Worm (Caenorhabditis elegans): ENCODE data around the gene T05C12.15.

T05C12.15 gene

DNA sequence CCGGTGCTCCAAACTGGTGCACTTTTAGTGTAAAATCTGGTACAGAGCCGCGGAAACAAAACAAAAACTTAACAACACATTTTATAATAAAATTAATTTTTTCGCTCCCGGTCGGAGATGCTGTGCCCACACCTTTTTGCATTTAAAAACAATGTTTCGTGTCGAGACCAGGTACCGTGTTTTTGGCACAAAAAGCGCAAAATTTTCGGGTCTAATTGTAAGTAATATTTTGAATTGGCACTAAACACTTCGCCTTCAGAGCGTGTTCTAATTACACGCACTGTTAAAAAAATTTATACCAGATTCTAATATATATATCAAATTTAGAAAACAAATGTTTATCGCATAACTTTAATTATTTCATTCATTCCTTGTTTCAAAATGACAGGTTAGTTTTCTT lies 12.1 kb downstream of the T05C12.15 start, which contains the start of gene dylt-3:
Gene dylt-3 (plus strand): TSS at position 301 of the 400 bp plus-strand sequence.
- TF ChIP-seq ama-1 (optimal IDR thresholded peaks at IDR 0.05) (no peak), ttx-3 (tag; optimal IDR thresholded peaks at IDR 0.05) (no peak), lim-6 (tag; optimal IDR thresholded peaks at IDR 0.05) (no peak), pqm-1 (tag; optimal IDR thresholded peaks at IDR 0.05) (no peak), ceh-30 (tag; optimal IDR thresholded peaks at IDR 0.05) (no peak), hlh-30 (tag; optimal IDR thresholded peaks at IDR 0.05; ENCODE audit: insufficient read depth) (no peak), ahr-1 (tag; optimal IDR thresholded peaks at IDR 0.05) (no peak), C08G9.2 (tag; optimal IDR thresholded peaks at IDR 0.05) (no peak), K09A11.1 (tag; optimal IDR thresholded peaks at IDR 0.05; ENCODE audit: insufficient read depth) (no peak), pag-3 (tag; optimal IDR thresholded peaks at IDR 0.05; ENCODE audit: borderline replicate concordance) (no peak), pros-1 (tag; optimal IDR thresholded peaks at IDR 0.05) (no peak), dmd-4 (tag; optimal IDR thresholded peaks at IDR 0.05; ENCODE audit: borderline replicate concordance) (no peak), unc-55 (GFP tag; optimal IDR thresholded peaks at IDR 0.05) (no peak), sox-4 (tag; optimal IDR thresholded peaks at IDR 0.05) (no peak), ceh-45 (GFP tag; IDR thresholded peaks at IDR 0.05) (no peak), fkh-10 (GFP tag; optimal IDR thresholded peaks at IDR 0.05) (no peak), ceh-24 (tag; optimal IDR thresholded peaks at IDR 0.05) (no peak), pha-4 (tag; optimal IDR thresholded peaks at IDR 0.05) (no peak), hlh-13 (GFP tag; optimal IDR thresholded peaks at IDR 0.05) (no peak)

DNA sequence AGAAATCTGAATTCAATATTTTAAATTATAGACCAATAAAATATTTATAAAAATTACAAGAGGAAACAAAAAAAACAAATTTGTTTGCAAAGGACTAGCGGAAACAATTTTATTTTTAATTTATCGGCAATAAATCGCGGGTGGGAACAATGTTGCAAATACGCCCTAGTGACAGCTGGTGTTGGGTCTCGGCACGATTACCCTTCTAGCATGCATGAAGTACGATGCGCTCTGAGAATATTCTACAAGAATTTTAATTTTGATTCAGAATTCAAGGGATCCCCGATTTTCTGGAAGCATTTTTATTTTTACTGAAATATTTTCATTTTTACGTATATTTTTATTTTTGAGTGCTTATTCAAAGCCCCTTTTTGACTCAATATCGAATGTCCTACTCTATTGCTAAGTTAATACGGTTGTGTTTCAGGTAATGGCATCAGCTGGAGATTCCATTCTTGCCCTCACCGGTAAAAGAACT lies 15.7 kb downstream of the T05C12.15 start, which contains the start of the genes mig-5 and cct-1:
Gene mig-5 (minus strand): TSS at position 8 of the 478 bp plus-strand sequence.
Gene cct-1 (plus strand): TSS at position 428 of the 478 bp plus-strand sequence.
- TF ChIP-seq hlh-13 (GFP tag; optimal IDR thresholded peaks at IDR 0.05) (no peak), ceh-14 (tag; optimal IDR thresholded peaks at IDR 0.05) (peak; percentile 80), C08G9.2 (tag; optimal IDR thresholded peaks at IDR 0.05) (no peak), sox-2 (GFP tag; IDR thresholded peaks at IDR 0.05) (no peak), nfya-1 (tag; optimal IDR thresholded peaks at IDR 0.05) (peak; percentile 94), fkh-10 (GFP tag; optimal IDR thresholded peaks at IDR 0.05) (no peak), pha-2 (tag; optimal IDR thresholded peaks at IDR 0.05) (no peak), madf-2 (tag; optimal IDR thresholded peaks at IDR 0.05) (no peak), nhr-11 (tag; optimal IDR thresholded peaks at IDR 0.05) (no peak), ztf-16 (tag; optimal IDR thresholded peaks at IDR 0.05) (no peak), odd-2 (tag; optimal IDR thresholded peaks at IDR 0.05) (no peak), pat-9 (tag; optimal IDR thresholded peaks at IDR 0.05) (no peak), zip-5 (tag; optimal IDR thresholded peaks at IDR 0.05) (no peak), ceh-2 (tag; optimal IDR thresholded peaks at IDR 0.05) (no peak), eyg-1 (tag; optimal IDR thresholded peaks at IDR 0.05) (no peak), unc-55 (GFP tag; optimal IDR thresholded peaks at IDR 0.05) (peak; percentile 86), fkh-6 (tag; optimal IDR thresholded peaks at IDR 0.05) (no peak), npax-4 (tag; optimal IDR thresholded peaks at IDR 0.05) (no peak), Y22D7AL.16 (tag; optimal IDR thresholded peaks at IDR 0.05) (peak; percentile 28), ref-2 (tag; optimal IDR thresholded peaks at IDR 0.05) (peak; percentile 70), K02D7.2 (tag; optimal IDR thresholded peaks at IDR 0.05) (no peak), ttx-3 (tag; optimal IDR thresholded peaks at IDR 0.05) (no peak), lim-6 (tag; optimal IDR thresholded peaks at IDR 0.05) (no peak), ceh-30 (tag; optimal IDR thresholded peaks at IDR 0.05) (no peak), sdc-2 (tag; optimal IDR thresholded peaks at IDR 0.05) (no peak), tbx-2 (tag; optimal IDR thresholded peaks at IDR 0.05) (peak; percentile 69), sox-4 (tag; optimal IDR thresholded peaks at IDR 0.05) (no peak), unc-86 (tag; optimal IDR thresholded peaks at IDR 0.05) (peak; percentile 66), che-1 (tag; optimal IDR thresholded peaks at IDR 0.05) (no peak), ceh-31 (tag; optimal IDR thresholded peaks at IDR 0.05) (peak; percentile 68), dmd-4 (tag; optimal IDR thresholded peaks at IDR 0.05; ENCODE audit: borderline replicate concordance) (no peak), pros-1 (tag; optimal IDR thresholded peaks at IDR 0.05) (no peak), ceh-34 (tag; optimal IDR thresholded peaks at IDR 0.05) (peak; percentile 69), ets-4 (tag; optimal IDR thresholded peaks at IDR 0.05) (peak; percentile 12), unc-42 (tag; optimal IDR thresholded peaks at IDR 0.05) (peak; percentile 84), pha-4 (tag; optimal IDR thresholded peaks at IDR 0.05) (no peak), tbx-7 (tag; optimal IDR thresholded peaks at IDR 0.05) (no peak), hlh-8 (tag; optimal IDR thresholded peaks at IDR 0.05) (peak; percentile 60), ceh-45 (GFP tag; IDR thresholded peaks at IDR 0.05) (no peak), ceh-48 (tag; optimal IDR thresholded peaks at IDR 0.05) (peak; percentile 24), ceh-18 (tag; optimal IDR thresholded peaks at IDR 0.05) (peak; percentile 92), pqm-1 (tag; optimal IDR thresholded peaks at IDR 0.05) (no peak), syd-9 (tag; optimal IDR thresholded peaks at IDR 0.05) (no peak), mec-3 (tag; optimal IDR thresholded peaks at IDR 0.05; ENCODE audit: borderline replicate concordance) (no peak)

All from whole organism, late embryonic.